Fruit fly (Drosophila melanogaster) whole organism, pupa: ENCODE results near the gene CG14142.

Source experiments
- CG10348 ChIP-seq: fragments of 200-800 bp; sonication (Bioruptor generic); IDR thresholded peaks from 2 replicates; pipeline ENCODE4 v1.3.6; 2022; ENCODE audit warnings: missing biosample characterization, missing genetic modification characterization
- CG12605 ChIP-seq: fragments of 200-800 bp; sonication (Bioruptor generic); IDR thresholded peaks from 2 replicates; pipeline ENCODE4 v1.3.6; 2022; ENCODE audit warnings: missing biosample characterization, missing genetic modification characterization
- CG13204 ChIP-seq: fragments of 200-800 bp; sonication (Bioruptor generic); optimal IDR thresholded peaks from 2 replicates; lab custom pipeline; 2018; ENCODE audit warnings: missing biosample characterization, mild to moderate bottlenecking, missing genetic modification characterization, moderate library complexity
- CG14655 ChIP-seq: fragments of 200-800 bp; sonication (Bioruptor generic); optimal IDR thresholded peaks from 3 replicates; lab custom pipeline; 2017; ENCODE audit warnings: mild to moderate bottlenecking, missing biosample characterization, missing genetic modification reagents, missing genetic modification characterization
- CG15710 ChIP-seq: fragments of 200-800 bp; sonication (Bioruptor generic); optimal IDR thresholded peaks from 2 replicates; lab custom pipeline; 2018; ENCODE audit warnings: missing biosample characterization, mild to moderate bottlenecking, missing genetic modification characterization, moderate library complexity
- CG17806 ChIP-seq: fragments of 200-800 bp; sonication (Bioruptor generic); optimal IDR thresholded peaks from 2 replicates; lab custom pipeline; 2018; ENCODE audit warnings: missing biosample characterization, mild to moderate bottlenecking, missing genetic modification characterization, moderate library complexity
- CG32121 ChIP-seq: fragments of 200-800 bp; sonication (Bioruptor generic); IDR thresholded peaks from 2 replicates; pipeline ENCODE4 v1.3.6; 2022; ENCODE audit warnings: missing biosample characterization, missing genetic modification characterization
- CG34367 ChIP-seq: fragments of 200-800 bp; sonication (Bioruptor generic); optimal IDR thresholded peaks from 2 replicates; lab custom pipeline; 2018; ENCODE audit warnings: missing biosample characterization, mild to moderate bottlenecking, missing genetic modification characterization
- CG4496 ChIP-seq: fragments of 200-800 bp; sonication (Bioruptor generic); IDR thresholded peaks from 3 replicates; pipeline ENCODE4 v1.3.6; 2022; ENCODE audit warnings: missing biosample characterization, missing genetic modification characterization
- CG8159 ChIP-seq: fragments of 200-800 bp; sonication (Bioruptor generic); optimal IDR thresholded peaks from 3 replicates; lab custom pipeline; 2018; ENCODE audit warnings: missing biosample characterization, mild to moderate bottlenecking, missing genetic modification characterization, moderate library complexity
- CG8301 ChIP-seq: fragments of 200-800 bp; sonication (Bioruptor generic); optimal IDR thresholded peaks from 2 replicates; lab custom pipeline; 2018; ENCODE audit warnings: missing biosample characterization, mild to moderate bottlenecking, missing genetic modification characterization
- CG9948 ChIP-seq: fragments of 200-800 bp; sonication (Bioruptor generic); optimal IDR thresholded peaks from 2 replicates; lab custom pipeline; 2018; ENCODE audit warnings: missing biosample characterization, mild to moderate bottlenecking, missing genetic modification characterization, moderate library complexity
- D1 ChIP-seq: fragments of 200-800 bp; sonication (Bioruptor generic); optimal IDR thresholded peaks from 2 replicates; lab custom pipeline; 2018; ENCODE audit warnings: missing biosample characterization, mild to moderate bottlenecking, missing genetic modification characterization, moderate library complexity
- EcR ChIP-seq: fragments of 200-800 bp; sonication (Bioruptor generic); optimal IDR thresholded peaks from 3 replicates; lab custom pipeline; 2019; ENCODE audit warnings: missing biosample characterization, missing genetic modification characterization, mild to moderate bottlenecking, moderate library complexity, missing genetic modification reagents
- Ets98B ChIP-seq: fragments of 200-800 bp; sonication (Bioruptor generic); IDR thresholded peaks from 2 replicates; pipeline ENCODE4 v1.3.6; 2022; ENCODE audit warnings: missing biosample characterization, missing genetic modification characterization
- Pif1A ChIP-seq: fragments of 200-800 bp; sonication (Bioruptor generic); optimal IDR thresholded peaks from 3 replicates; lab custom pipeline; 2016; ENCODE audit warnings: missing biosample characterization, missing genetic modification characterization
- Pif1B ChIP-seq: fragments of 200-800 bp; sonication (Bioruptor generic); optimal IDR thresholded peaks from 3 replicates; lab custom pipeline; 2016; ENCODE audit warnings: missing biosample characterization, missing genetic modification characterization
- Snoo ChIP-seq: fragments of 200-800 bp; sonication (Bioruptor generic); optimal IDR thresholded peaks from 3 replicates; lab custom pipeline; 2017; ENCODE audit warnings: missing biosample characterization, mild to moderate bottlenecking, missing genetic modification characterization, inconsistent platforms
- fd96Ca ChIP-seq: fragments of 200-800 bp; sonication (Bioruptor generic); IDR thresholded peaks from 3 replicates; pipeline ENCODE4 v1.3.6; 2022; ENCODE audit warnings: missing biosample characterization, missing genetic modification characterization
- gl ChIP-seq: fragments of 200-800 bp; sonication (Bioruptor generic); optimal IDR thresholded peaks from 2 replicates; lab custom pipeline; 2018; ENCODE audit warnings: missing biosample characterization, mild to moderate bottlenecking, missing genetic modification characterization
- rn ChIP-seq: fragments of 200-800 bp; sonication (Bioruptor generic); IDR thresholded peaks from 2 replicates; pipeline ENCODE4 v1.3.6; 2022; ENCODE audit warnings: missing biosample characterization, missing genetic modification characterization

Gene CG14142

DNA sequence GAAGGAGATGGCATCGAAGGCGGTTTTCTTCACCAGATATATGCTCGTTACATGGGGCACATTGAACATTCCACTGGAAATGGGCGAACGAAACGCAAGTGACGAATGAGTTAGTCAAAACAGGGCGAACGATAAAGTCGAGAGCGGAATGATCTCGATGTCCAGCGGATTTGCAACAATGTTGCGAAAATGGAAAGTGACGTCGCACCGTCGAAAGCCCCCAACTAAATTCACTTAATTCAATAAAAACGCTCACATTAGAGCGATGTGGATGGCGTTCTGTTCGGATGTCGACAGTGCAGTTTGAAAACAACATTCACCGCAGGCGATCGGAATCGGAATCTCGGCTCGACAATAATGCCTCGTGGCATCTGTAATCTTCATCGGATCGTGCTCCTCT, 26.0 kb downstream of the CG14142 start, which contains the start of gene CG7607:
Gene CG7607 (plus strand): TSS at position 301 of the 400 bp plus-strand sequence.
- no peak for TF ChIP-seq CG15710 (tag; lab: Kevin White, UChicago)
- TF ChIP-seq fd96Ca = no peak
- TF ChIP-seq CG17806 (tag; lab: Kevin White, UChicago) = no peak
- TF ChIP-seq CG14655 = no peak
- TF ChIP-seq Snoo = no peak
- no peak for TF ChIP-seq gl
- TF ChIP-seq CG13204 (GFP tag; lab: Kevin White, UChicago) = no peak
- TF ChIP-seq CG8301 (tag; lab: Kevin White, UChicago) = no peak
- TF ChIP-seq CG4496 (GFP tag; lab: Robert Waterston, UW) = no peak
- no peak for TF ChIP-seq CG32121
- TF ChIP-seq CG10348 (GFP tag; lab: Robert Waterston, UW) = no peak
- TF ChIP-seq EcR (GFP tag; lab: Kevin White, UChicago) = no peak
- no peak for TF ChIP-seq CG34367
- TF ChIP-seq, all 21 proteins: peak for 0

DNA sequence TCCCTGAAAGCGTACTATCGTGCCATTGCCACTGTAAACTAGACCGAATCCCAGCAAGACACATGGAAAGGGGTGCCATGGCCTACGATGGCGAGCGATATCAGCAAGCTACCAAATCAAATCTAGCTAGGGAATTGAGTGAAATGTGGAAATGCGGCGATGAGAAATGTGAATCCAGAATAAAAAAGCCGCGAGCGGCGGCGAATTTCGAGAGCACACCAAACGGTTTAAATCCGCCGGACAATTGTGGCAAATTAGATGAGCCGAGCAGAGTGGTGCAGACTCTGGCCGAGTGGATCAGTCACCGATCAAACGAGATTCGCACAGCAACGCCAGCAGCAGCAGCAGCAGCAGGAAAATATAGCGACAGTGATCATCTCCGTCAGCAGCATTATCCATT, 27.7 kb downstream of the CG14142 start, which contains the start of gene nkt:
Gene nkt (plus strand): TSS at position 301 of the 400 bp plus-strand sequence.
- TF ChIP-seq gl (no peak), CG12605 (GFP tag; lab: Robert Waterston, UW) (no peak), CG8301 (tag; lab: Kevin White, UChicago) (no peak), CG15710 (tag; lab: Kevin White, UChicago) (no peak), CG32121 (no peak), D1 (tag; lab: Kevin White, UChicago) (no peak)

DNA sequence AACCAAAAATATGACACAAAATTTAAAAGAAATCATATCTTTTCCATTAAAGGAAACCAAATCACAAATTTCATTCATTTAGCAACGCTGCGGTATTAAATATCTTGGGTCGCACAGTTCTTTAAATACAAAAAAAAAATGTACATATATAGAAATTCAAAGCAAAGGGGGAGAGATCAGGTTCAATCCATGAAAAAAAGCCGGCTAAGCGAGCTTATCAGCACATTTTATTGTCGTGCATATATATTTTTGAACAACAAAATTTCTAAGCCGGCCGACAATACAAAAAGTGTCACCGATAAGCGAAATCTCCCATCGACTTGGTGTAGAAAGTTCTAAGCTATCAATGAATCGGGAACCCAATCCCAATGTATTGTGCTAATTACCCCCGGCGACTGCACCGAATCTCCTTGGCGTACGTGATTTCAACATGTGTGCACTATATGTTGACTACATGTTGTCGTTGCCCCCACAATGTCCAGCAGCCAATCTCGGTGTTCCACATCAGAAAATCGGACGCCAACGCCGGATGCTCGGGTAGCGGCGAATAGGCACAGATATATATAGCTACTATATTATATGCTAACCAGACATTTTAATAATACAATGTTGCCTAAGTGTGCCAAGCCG, 30.6 kb downstream of the CG14142 start:
- TF ChIP-seq gl = no peak
- TF ChIP-seq Snoo = no peak
- TF ChIP-seq CG8159 (tag; lab: Kevin White, UChicago) = no peak
- TF ChIP-seq EcR (GFP tag; lab: Kevin White, UChicago) = no peak
- no peak for TF ChIP-seq Ets98B (GFP tag; lab: Robert Waterston, UW)
- TF ChIP-seq CG10348 (GFP tag; lab: Robert Waterston, UW) = no peak
- TF ChIP-seq CG9948 (tag; lab: Kevin White, UChicago) = no peak
- TF ChIP-seq fd96Ca = no peak
- TF ChIP-seq CG17806 (tag; lab: Kevin White, UChicago) = no peak
- TF ChIP-seq CG34367 = no peak

DNA sequence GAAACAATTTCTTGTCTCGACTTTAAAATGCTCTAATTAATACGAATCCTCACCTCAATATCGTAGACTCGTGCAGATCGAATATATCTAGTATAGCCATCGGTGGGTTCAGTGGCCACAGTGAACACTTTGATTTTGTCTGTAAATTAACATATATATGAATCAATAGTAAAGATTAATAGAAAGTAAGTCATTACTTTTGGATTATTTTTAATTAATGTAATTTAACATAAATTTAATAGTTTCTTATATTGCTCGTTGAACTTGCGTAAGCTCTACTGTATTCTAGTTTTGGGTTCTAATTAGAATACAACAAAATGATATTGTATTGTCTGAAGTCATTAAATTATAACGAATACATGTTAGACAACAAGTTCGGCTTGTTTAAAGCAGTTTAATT, 31.5 kb downstream of the CG14142 start:
- TF ChIP-seq CG17806 (tag; lab: Kevin White, UChicago) (no peak), EcR (GFP tag; lab: Kevin White, UChicago) (no peak), CG9948 (tag; lab: Kevin White, UChicago) (no peak), fd96Ca (no peak), CG13204 (GFP tag; lab: Kevin White, UChicago) (no peak), rn (GFP tag; lab: Robert Waterston, UW) (no peak), CG4496 (GFP tag; lab: Robert Waterston, UW) (no peak)
- TF ChIP-seq, all 21 proteins: peak for 0

DNA sequence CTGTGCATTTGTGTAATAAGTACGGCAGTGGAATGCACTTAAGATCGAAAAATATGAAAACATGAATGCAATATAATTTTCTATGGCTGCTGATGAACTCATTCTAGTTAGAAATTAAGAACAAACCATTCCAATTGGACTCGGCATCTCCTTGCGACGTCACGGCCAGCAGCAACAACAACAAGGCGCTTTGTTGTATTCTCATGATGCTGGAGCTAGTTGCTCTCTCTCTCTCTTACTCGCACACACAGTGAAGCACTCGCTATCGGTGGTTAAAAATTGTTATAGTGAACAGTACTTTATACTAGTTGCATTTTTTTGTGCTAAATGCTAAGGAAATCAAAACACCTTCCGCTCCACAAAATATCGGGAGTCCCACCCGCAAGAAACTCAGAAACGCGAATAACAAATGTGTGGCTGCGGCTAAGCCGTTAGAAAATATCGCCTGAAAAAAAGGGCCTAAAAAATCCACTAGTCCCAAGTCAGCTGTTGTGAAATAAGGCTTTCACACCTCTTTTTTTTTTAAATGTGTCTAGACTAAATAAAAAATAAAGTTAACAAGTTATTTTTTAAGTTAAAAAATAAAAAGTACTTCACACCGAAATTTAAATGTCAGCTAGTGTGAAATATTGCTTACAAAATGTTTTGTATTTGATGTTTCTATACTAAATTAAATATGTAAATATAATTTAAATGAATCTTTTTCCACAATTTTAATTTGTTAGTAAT, 32.5 kb downstream of the CG14142 start, which contains the start of gene Plod:
Gene Plod (minus strand): TSS at position 409 of the 729 bp plus-strand sequence.
- peak; percentile 50; the same call in 1 of the 3 replicates for TF ChIP-seq CG4496 (GFP tag; lab: Robert Waterston, UW)
- TF ChIP-seq CG8301 (tag; lab: Kevin White, UChicago) = no peak
- peak; percentile 13 for TF ChIP-seq CG15710 (tag; lab: Kevin White, UChicago)
- TF ChIP-seq D1 (tag; lab: Kevin White, UChicago) = peak; percentile 54
- TF ChIP-seq CG12605 (GFP tag; lab: Robert Waterston, UW) = peak; percentile 61; the same call in 1 of the 2 replicates
- peak; percentile 31; the same call in 1 of the 2 replicates for TF ChIP-seq Ets98B (GFP tag; lab: Robert Waterston, UW)
- TF ChIP-seq, all 21 proteins: peak for 5

DNA sequence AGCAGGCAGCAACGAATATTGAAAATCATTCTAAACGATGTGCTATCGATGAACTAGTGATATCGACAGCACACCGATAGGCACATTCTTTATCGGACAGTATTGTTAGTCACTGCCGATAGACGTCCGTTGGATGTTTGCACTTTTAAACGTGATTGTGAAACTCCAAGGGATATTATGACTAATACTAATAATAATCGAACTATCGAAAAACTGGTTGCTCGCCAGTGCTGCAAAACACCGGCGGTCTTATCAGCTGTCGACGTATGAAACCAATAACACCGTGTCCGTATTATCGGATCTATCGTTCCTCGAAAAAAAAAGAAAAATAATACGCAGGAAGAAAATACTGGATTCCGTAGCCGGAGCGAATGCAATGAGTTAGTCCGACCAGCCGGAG, 37.2 kb downstream of the CG14142 start, which contains the start of the genes Ube3a and CG7600:
Gene Ube3a (minus strand): TSS at position 67 of the 400 bp plus-strand sequence.
Gene CG7600 (plus strand): TSS at position 270 of the 400 bp plus-strand sequence.
- no peak for TF ChIP-seq CG17806 (tag; lab: Kevin White, UChicago)
- 0 out of 2 replicates have a peak, but pooled peaks have one; percentile 22 for TF ChIP-seq CG32121
- TF ChIP-seq EcR (GFP tag; lab: Kevin White, UChicago) = peak; percentile 26
- 0 out of 3 replicates have a peak, but pooled peaks have one; percentile 57 for TF ChIP-seq CG4496 (GFP tag; lab: Robert Waterston, UW)
- peak; percentile 59; the same call in 2 of the 3 replicates for TF ChIP-seq fd96Ca
- TF ChIP-seq Pif1A (GFP tag; lab: Kevin White, UChicago) = no peak
- TF ChIP-seq CG34367 = no peak
- no peak for TF ChIP-seq CG14655
- TF ChIP-seq rn (GFP tag; lab: Robert Waterston, UW) = no peak
- peak; percentile 22 for TF ChIP-seq CG8159 (tag; lab: Kevin White, UChicago)
- TF ChIP-seq CG12605 (GFP tag; lab: Robert Waterston, UW) = 0 out of 2 replicates have a peak, but pooled peaks have one; percentile 16
- TF ChIP-seq Ets98B (GFP tag; lab: Robert Waterston, UW) = peak; percentile 31; the same call in 1 of the 2 replicates
- no peak for TF ChIP-seq D1 (tag; lab: Kevin White, UChicago)
- peak; percentile 13 for TF ChIP-seq gl
- no peak for TF ChIP-seq CG13204 (GFP tag; lab: Kevin White, UChicago)
- TF ChIP-seq CG15710 (tag; lab: Kevin White, UChicago) = peak; percentile 15
- peak; percentile 21 for TF ChIP-seq Snoo
- TF ChIP-seq CG10348 (GFP tag; lab: Robert Waterston, UW) = no peak
- TF ChIP-seq CG9948 (tag; lab: Kevin White, UChicago) = no peak
- TF ChIP-seq CG8301 (tag; lab: Kevin White, UChicago) = peak; percentile 12
- TF ChIP-seq Pif1B = no peak
